Worm (Caenorhabditis elegans) whole organism, mixed stage, embryonic: ENCODE results near the gene hal-3.

Experiments used
- M03D4.4 ChIP-seq: sonication (generic microtip); optimal IDR thresholded peaks from 2 replicates; lab custom pipeline; 2017; ENCODE audit warnings: mild to moderate bottlenecking, missing genetic modification characterization, missing compliant biosample characterization
- blmp-1 ChIP-seq: fragments of 150-350 bp; optimal IDR thresholded peaks from 2 replicates; lab custom pipeline; 2014; ENCODE audit warnings: missing biosample characterization, missing genetic modification characterization
- ceh-43 ChIP-seq: fragments of 200-800 bp; sonication (Bioruptor generic); optimal IDR thresholded peaks from 2 replicates; lab custom pipeline; 2018; ENCODE audit warnings: mild to moderate bottlenecking, missing genetic modification characterization, moderate library complexity, missing compliant biosample characterization
- ces-1 ChIP-seq: fragments of 150-350 bp; optimal IDR thresholded peaks from 2 replicates; lab custom pipeline; 2014; ENCODE audit warnings: missing biosample characterization, missing genetic modification reagents, missing genetic modification characterization
- cnd-1 ChIP-seq: fragments of 200-800 bp; sonication (Bioruptor generic); optimal IDR thresholded peaks from 2 replicates; lab custom pipeline; 2018; ENCODE audit warnings: mild to moderate bottlenecking, missing genetic modification characterization, missing compliant biosample characterization
- drap-1 ChIP-seq: fragments of 200-800 bp; sonication (Bioruptor generic); optimal IDR thresholded peaks from 3 replicates; lab custom pipeline; 2018; ENCODE audit warnings: mild to moderate bottlenecking, missing genetic modification characterization, missing compliant biosample characterization
- elt-1 ChIP-seq: sonication (generic microtip); optimal IDR thresholded peaks from 2 replicates; lab custom pipeline; 2017; ENCODE audit warnings: missing genetic modification characterization, mild to moderate bottlenecking, missing compliant biosample characterization, antibody characterized with exemption, moderate library complexity, borderline replicate concordance; ENCODE audit not compliant: insufficient read depth
- flh-1 ChIP-seq: fragments of 200-800 bp; sonication (Bioruptor generic); optimal IDR thresholded peaks from 2 replicates; lab custom pipeline; 2018; ENCODE audit warnings: mild to moderate bottlenecking, missing genetic modification characterization, moderate library complexity, missing compliant biosample characterization
- ham-2 ChIP-seq: fragments of 200-800 bp; sonication (Bioruptor generic); optimal IDR thresholded peaks from 2 replicates; lab custom pipeline; 2018; ENCODE audit warnings: mild to moderate bottlenecking, missing genetic modification characterization, missing compliant biosample characterization
- hlh-1 ChIP-seq: fragments of 150-350 bp; optimal IDR thresholded peaks from 2 replicates; lab custom pipeline; 2014; ENCODE audit warnings: missing biosample characterization, missing genetic modification reagents, missing genetic modification characterization
- lin-13 ChIP-seq: fragments of 150-350 bp; optimal IDR thresholded peaks from 2 replicates; lab custom pipeline; 2014; ENCODE audit warnings: missing biosample characterization, missing genetic modification characterization
- lin-32 ChIP-seq: fragments of 200-800 bp; sonication (Bioruptor generic); optimal IDR thresholded peaks from 2 replicates; lab custom pipeline; 2018; ENCODE audit warnings: mild to moderate bottlenecking, missing genetic modification characterization, missing compliant biosample characterization
- mab-5 ChIP-seq: fragments of 150-350 bp; optimal IDR thresholded peaks from 2 replicates; lab custom pipeline; 2014; ENCODE audit warnings: missing biosample characterization, missing genetic modification characterization
- mep-1 ChIP-seq: fragments of 150-350 bp; optimal IDR thresholded peaks from 2 replicates; lab custom pipeline; 2017; ENCODE audit warnings: missing biosample characterization, missing genetic modification reagents, missing genetic modification characterization, inconsistent platforms
- nhr-12 ChIP-seq: fragments of 150-350 bp; optimal IDR thresholded peaks from 2 replicates; lab custom pipeline; 2014; ENCODE audit warnings: missing biosample characterization, missing genetic modification characterization
- nhr-2 ChIP-seq: fragments of 150-350 bp; optimal IDR thresholded peaks from 2 replicates; lab custom pipeline; 2014; ENCODE audit warnings: missing biosample characterization, missing genetic modification characterization
- nhr-237 ChIP-seq: fragments of 150-350 bp; optimal IDR thresholded peaks from 2 replicates; lab custom pipeline; 2014; ENCODE audit warnings: missing biosample characterization, missing genetic modification characterization
- nhr-28 ChIP-seq: fragments of 150-350 bp; optimal IDR thresholded peaks from 2 replicates; lab custom pipeline; 2014; ENCODE audit warnings: missing biosample characterization, missing genetic modification characterization
- nhr-76 ChIP-seq: sonication (generic microtip); optimal IDR thresholded peaks from 2 replicates; lab custom pipeline; 2017; ENCODE audit warnings: missing biosample characterization, missing genetic modification characterization
- sem-2 ChIP-seq: fragments of 200-800 bp; sonication (Bioruptor generic); optimal IDR thresholded peaks from 2 replicates; lab custom pipeline; 2018; ENCODE audit warnings: mild to moderate bottlenecking, missing genetic modification characterization, missing compliant biosample characterization
- snpc-4 ChIP-seq: fragments of 150-350 bp; optimal IDR thresholded peaks from 2 replicates; lab custom pipeline; 2014; ENCODE audit warnings: missing biosample characterization, missing genetic modification characterization
- sptf-1 ChIP-seq: sonication (generic microtip); optimal IDR thresholded peaks from 2 replicates; lab custom pipeline; 2017; ENCODE audit warnings: mild to moderate bottlenecking, missing genetic modification characterization, moderate library complexity, missing compliant biosample characterization
- tbx-8 ChIP-seq: fragments of 200-800 bp; sonication (Bioruptor generic); optimal IDR thresholded peaks from 2 replicates; lab custom pipeline; 2018; ENCODE audit warnings: mild to moderate bottlenecking, missing genetic modification characterization, moderate library complexity, missing compliant biosample characterization
- unc-120 ChIP-seq: sonication (generic microtip); optimal IDR thresholded peaks from 2 replicates; lab custom pipeline; 2017; ENCODE audit warnings: missing genetic modification characterization, missing compliant biosample characterization; ENCODE audit not compliant: poor library complexity, severe bottlenecking
- unc-62 ChIP-seq: fragments of 150-350 bp; optimal IDR thresholded peaks from 2 replicates; lab custom pipeline; 2014; ENCODE audit warnings: missing biosample characterization, missing genetic modification reagents, missing genetic modification characterization
- zip-8 ChIP-seq: fragments of 150-350 bp; optimal IDR thresholded peaks from 2 replicates; lab custom pipeline; 2014; ENCODE audit warnings: missing biosample characterization, missing genetic modification characterization
- ztf-11 ChIP-seq: fragments of 150-350 bp; optimal IDR thresholded peaks from 2 replicates; lab custom pipeline; 2014; ENCODE audit warnings: missing biosample characterization, missing genetic modification characterization

Gene hal-3

DNA sequence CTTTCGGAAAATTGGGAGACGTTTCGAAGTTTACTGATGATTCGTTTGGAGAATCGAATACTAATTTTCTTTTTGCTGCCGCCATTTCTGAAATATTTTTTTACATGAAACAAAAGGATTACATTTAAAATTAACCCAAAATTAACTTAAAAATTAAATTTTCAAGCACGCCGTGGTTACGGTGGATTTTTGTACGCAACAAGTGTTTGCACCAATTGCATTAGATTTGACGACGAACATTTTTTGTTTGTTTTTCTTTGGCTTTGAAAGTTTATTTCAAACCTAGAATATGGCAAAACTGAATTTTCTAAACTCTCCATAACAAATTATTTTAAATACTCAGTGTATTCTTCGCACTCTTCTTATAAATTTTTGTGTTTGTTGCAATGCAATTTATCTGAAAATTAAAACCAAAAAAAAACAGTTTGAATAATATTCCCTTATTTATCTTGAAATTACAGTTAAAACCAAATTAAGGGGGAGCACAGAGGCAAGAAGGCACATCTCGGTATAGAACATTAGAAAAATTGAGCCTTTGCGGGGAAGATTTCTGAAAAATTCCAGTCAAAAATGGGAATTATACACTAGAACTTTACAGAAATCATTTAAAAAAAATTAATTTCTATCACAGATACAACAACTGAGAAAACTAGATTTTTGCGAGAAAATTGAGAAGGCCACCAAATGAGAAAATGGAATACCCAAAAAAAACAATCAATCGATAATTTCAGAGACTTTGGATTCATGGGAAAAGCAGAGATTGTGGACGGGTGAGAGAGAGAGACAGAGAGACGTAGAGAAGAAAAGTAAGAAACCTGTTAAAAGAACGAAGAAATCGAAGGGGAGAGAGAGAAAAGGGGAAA lies at the start of gene hal-3:
Gene hal-3 (minus strand): TSS at position 87 of the 863 bp plus-strand sequence.
- no peak for TF ChIP-seq mep-1
- peak; percentile 2 for TF ChIP-seq sptf-1 (tag; lab: Kevin White, UChicago)
- TF ChIP-seq, all 35 proteins: peak for 1

DNA sequence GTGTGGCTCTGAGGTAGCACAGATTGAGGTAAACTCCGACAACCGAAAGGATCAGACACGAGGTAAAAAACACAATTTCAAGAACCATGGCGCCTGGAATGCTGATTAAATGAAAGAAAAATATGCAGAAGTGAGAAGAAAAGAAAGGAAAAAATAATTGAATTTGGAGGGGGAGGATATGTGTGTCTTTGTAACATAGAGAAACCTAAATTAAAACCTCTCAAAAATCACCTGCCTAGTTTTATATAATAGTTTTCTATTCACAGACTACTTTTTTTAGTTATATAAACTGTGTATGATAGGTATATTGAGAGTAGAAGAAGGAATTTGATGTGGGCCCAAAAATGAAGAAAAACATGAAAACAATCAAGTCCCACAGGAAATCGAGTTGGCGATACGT lies 48.7 kb upstream of the hal-3 start, which contains the start of gene ZK1320.5:
Gene ZK1320.5 (minus strand): TSS at position 101 of the 400 bp plus-strand sequence.
- TF ChIP-seq nhr-2 (tag; lab: Kevin White, UChicago) (no peak), ceh-43 (GFP tag; lab: Kevin White, UChicago) (no peak), mab-5 (tag; lab: Kevin White, UChicago) (no peak), cnd-1 (no peak), elt-1 (tag; lab: Kevin White, UChicago) (no peak), unc-62 (no peak), ces-1 (GFP tag; lab: Kevin White, UChicago) (no peak), lin-13 (tag; lab: Kevin White, UChicago) (no peak), flh-1 (GFP tag; lab: Kevin White, UChicago) (no peak), drap-1 (GFP tag; lab: Kevin White, UChicago) (no peak), lin-32 (GFP tag; lab: Kevin White, UChicago) (no peak), M03D4.4 (tag; lab: Kevin White, UChicago) (no peak), blmp-1 (tag; lab: Kevin White, UChicago) (no peak), nhr-28 (tag; lab: Kevin White, UChicago) (no peak)

ce11 chrII:9662797-9663196 lies 45.9 kb upstream of the hal-3 start, which contains the start of gene cyp-13A10:
Gene cyp-13A10, minus strand, starts transcription at chrII:9662884.
- TF ChIP-seq zip-8 (tag; lab: Kevin White, UChicago) = peak; percentile 32
- TF ChIP-seq nhr-237 (tag; lab: Kevin White, UChicago) = no peak
- TF ChIP-seq mab-5 (tag; lab: Kevin White, UChicago) = no peak
- TF ChIP-seq ceh-43 (GFP tag; lab: Kevin White, UChicago) = no peak

- TF ChIP-seq blmp-1 (tag; lab: Kevin White, UChicago) (no peak), ces-1 (GFP tag; lab: Kevin White, UChicago) (no peak), sptf-1 (tag; lab: Kevin White, UChicago) (no peak), mep-1 (no peak), snpc-4 (tag; lab: Kevin White, UChicago) (no peak), drap-1 (GFP tag; lab: Kevin White, UChicago) (no peak), unc-120 (tag; lab: Kevin White, UChicago) (no peak), tbx-8 (no peak), nhr-12 (tag; lab: Kevin White, UChicago) (no peak), nhr-76 (no peak), hlh-1 (tag; lab: Kevin White, UChicago) (no peak), M03D4.4 (tag; lab: Kevin White, UChicago) (no peak), zip-8 (tag; lab: Kevin White, UChicago) (no peak), ztf-11 (tag; lab: Kevin White, UChicago) (no peak)
Observed at ce11 chrII:9662160-9662559, 45.2 kb upstream of the hal-3 start.

DNA sequence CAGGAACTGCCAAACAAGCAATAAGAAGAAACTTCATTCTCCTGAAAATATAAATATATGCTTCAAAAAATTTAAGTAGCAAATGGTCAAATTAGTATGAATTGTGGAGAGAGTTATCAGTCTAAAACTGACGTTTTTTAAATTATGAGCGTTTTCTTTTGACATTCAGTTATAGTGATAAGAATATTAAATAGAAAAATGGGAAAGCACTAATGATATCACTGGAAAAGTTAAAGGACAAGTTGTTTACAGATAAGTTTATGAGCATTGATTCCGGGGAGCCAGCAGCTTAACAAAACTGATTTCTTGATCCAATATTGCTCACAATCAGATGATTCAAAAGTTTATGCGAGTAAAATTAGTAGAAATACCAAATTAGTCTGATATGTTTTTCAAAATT lies 43.5 kb upstream of the hal-3 start, which contains the start of gene ZK1320.3:
Gene ZK1320.3 (minus strand): TSS at position 41 of the 400 bp plus-strand sequence.
- no peak for TF ChIP-seq nhr-237 (tag; lab: Kevin White, UChicago)

DNA sequence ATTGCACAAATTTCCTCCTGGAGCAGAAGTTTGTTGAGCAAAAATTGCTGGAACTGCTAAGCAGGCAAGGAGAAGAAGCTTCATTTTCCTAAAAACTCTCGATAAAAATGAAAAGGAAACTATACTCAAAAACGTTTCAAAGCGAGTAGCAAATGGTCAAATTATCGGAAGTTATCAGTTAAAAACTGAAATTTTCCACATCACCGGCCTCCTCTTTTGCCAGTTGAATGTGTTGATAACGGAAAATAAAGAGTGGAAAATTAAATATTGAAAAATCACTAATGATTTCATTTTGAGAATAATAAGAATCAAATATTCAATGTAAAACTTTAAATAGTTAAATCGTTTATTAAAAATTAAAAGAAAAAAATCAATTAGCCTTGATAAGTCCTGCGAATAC lies 42.0 kb upstream of the hal-3 start, which contains the start of gene ZK1320.2:
Gene ZK1320.2 (minus strand): TSS at position 88 of the 400 bp plus-strand sequence.
- no peak for TF ChIP-seq sem-2
- TF ChIP-seq nhr-76 = no peak
- TF ChIP-seq tbx-8 = no peak
- TF ChIP-seq ham-2 (GFP tag; lab: Kevin White, UChicago) = no peak
- no peak for TF ChIP-seq blmp-1 (tag; lab: Kevin White, UChicago)
- no peak for TF ChIP-seq elt-1 (tag; lab: Kevin White, UChicago)
- TF ChIP-seq hlh-1 (tag; lab: Kevin White, UChicago) = no peak
- no peak for TF ChIP-seq zip-8 (tag; lab: Kevin White, UChicago)
- no peak for TF ChIP-seq M03D4.4 (tag; lab: Kevin White, UChicago)
- no peak for TF ChIP-seq nhr-2 (tag; lab: Kevin White, UChicago)
